Worm (Caenorhabditis elegans) whole organism, L1 larva: ENCODE measurements around the gene K07D4.6.

ENCODE experiments used
- C16A3.4 ChIP-seq: fragments of 150-350 bp; optimal IDR thresholded peaks from 2 replicates; lab custom pipeline; 2014; ENCODE audit warnings: missing biosample characterization, missing genetic modification characterization
- F16B12.6 ChIP-seq: fragments of 150-350 bp; optimal IDR thresholded peaks from 2 replicates; lab custom pipeline; 2014; ENCODE audit warnings: missing biosample characterization, missing genetic modification characterization
- aly-2 ChIP-seq: fragments of 150-350 bp; optimal IDR thresholded peaks from 2 replicates; lab custom pipeline; 2014; ENCODE audit warnings: missing biosample characterization, missing genetic modification characterization
- blmp-1 ChIP-seq: fragments of 150-350 bp; optimal IDR thresholded peaks from 2 replicates; lab custom pipeline; 2014; ENCODE audit warnings: missing biosample characterization, missing genetic modification characterization
- ces-1 ChIP-seq: fragments of 150-350 bp; optimal IDR thresholded peaks from 2 replicates; lab custom pipeline; 2014; ENCODE audit warnings: missing biosample characterization, missing genetic modification reagents, missing genetic modification characterization
- dpl-1 ChIP-seq, 3 experiments: fragments of 150-350 bp in 2 of 3; sonication (generic microtip) in 1 of 3; optimal IDR thresholded peaks; 2 replicates each; lab custom pipeline; 2014 to 2017; ENCODE audit warnings: missing biosample characterization in 3 of 3, missing genetic modification characterization in 3 of 3, missing genetic modification reagents in 3 of 3
- dsc-1 ChIP-seq: sonication (generic microtip); optimal IDR thresholded peaks from 2 replicates; lab custom pipeline; 2016; ENCODE audit warnings: mild to moderate bottlenecking, missing genetic modification characterization, missing compliant biosample characterization
- efl-3 ChIP-seq: fragments of 200-800 bp; sonication (Bioruptor generic); optimal IDR thresholded peaks from 2 replicates; lab custom pipeline; 2018; ENCODE audit warnings: mild to moderate bottlenecking, missing genetic modification characterization, missing compliant biosample characterization
- egl-13 ChIP-seq: sonication (generic microtip); optimal IDR thresholded peaks from 2 replicates; lab custom pipeline; 2016; ENCODE audit warnings: missing genotype, missing genetic modification reagents, missing genetic modification characterization, missing compliant biosample characterization
- egl-27 ChIP-seq, 2 experiments: fragments of 150-350 bp in 1 of 2; sonication (generic microtip); optimal IDR thresholded peaks; 3 replicates each; lab custom pipeline; 2017 to 2018; ENCODE audit warnings: missing biosample characterization in 2 of 2, missing genetic modification characterization in 2 of 2, missing genetic modification reagents in 2 of 2
- elt-2 ChIP-seq: sonication (generic microtip); optimal IDR thresholded peaks from 2 replicates; lab custom pipeline; 2016; ENCODE audit warnings: missing genetic modification characterization, mild to moderate bottlenecking, inconsistent platforms, missing compliant biosample characterization, missing genetic modification reagents
- elt-3 ChIP-seq, 6 experiments: fragments of 150-350 bp in 1 of 6; sonication (generic microtip); optimal IDR thresholded peaks; 2 replicates each; lab custom pipeline; 2017 to 2018; ENCODE audit warnings: missing biosample characterization in 6 of 6, missing genetic modification characterization in 6 of 6, inconsistent platforms in 1 of 6
- fkh-10 ChIP-seq: sonication (generic microtip); optimal IDR thresholded peaks from 2 replicates; lab custom pipeline; 2017; ENCODE audit warnings: missing biosample characterization, missing genetic modification reagents, missing genetic modification characterization
- fkh-4 ChIP-seq: sonication (generic microtip); optimal IDR thresholded peaks from 2 replicates; lab custom pipeline; 2016; ENCODE audit warnings: missing compliant biosample characterization, missing genetic modification characterization, borderline replicate concordance
- grh-1 ChIP-seq: fragments of 200-800 bp; sonication (Bioruptor generic); IDR thresholded peaks from 2 replicates; pipeline ENCODE4 v1.3.6; 2022; ENCODE audit warnings: missing genetic modification reagents, missing genetic modification characterization, missing compliant biosample characterization
- hlh-17 ChIP-seq: fragments of 200-800 bp; sonication (Bioruptor generic); optimal IDR thresholded peaks from 2 replicates; lab custom pipeline; 2018; ENCODE audit warnings: missing genetic modification characterization, mild to moderate bottlenecking, missing compliant biosample characterization, moderate library complexity, borderline replicate concordance
- hlh-4 ChIP-seq: sonication (generic microtip); optimal IDR thresholded peaks from 2 replicates; lab custom pipeline; 2016; ENCODE audit warnings: mild to moderate bottlenecking, missing genetic modification characterization, missing compliant biosample characterization
- irx-1 ChIP-seq: sonication (generic microtip); optimal IDR thresholded peaks from 2 replicates; lab custom pipeline; 2016; ENCODE audit warnings: missing genetic modification characterization, missing compliant biosample characterization
- lin-35 ChIP-seq, 2 experiments: fragments of 150-350 bp; optimal IDR thresholded peaks; 2 replicates each; lab custom pipeline; 2014; ENCODE audit warnings: missing biosample characterization in 2 of 2, missing genetic modification characterization in 2 of 2, missing genetic modification reagents in 2 of 2
- lin-39 ChIP-seq: fragments of 150-350 bp; optimal IDR thresholded peaks from 2 replicates; lab custom pipeline; 2014; ENCODE audit warnings: missing biosample characterization, missing genetic modification reagents, missing genetic modification characterization
- lir-3 ChIP-seq: sonication (generic microtip); optimal IDR thresholded peaks from 2 replicates; lab custom pipeline; 2016; ENCODE audit warnings: mild to moderate bottlenecking, missing genetic modification characterization, moderate library complexity, missing compliant biosample characterization; ENCODE audit not compliant: poor library complexity
- mdl-1 ChIP-seq, 2 experiments: fragments of 150-350 bp; optimal IDR thresholded peaks; 2 replicates each; lab custom pipeline; 2014 to 2017; ENCODE audit warnings: missing biosample characterization in 2 of 2, missing genetic modification characterization in 2 of 2, inconsistent platforms in 1 of 2
- mep-1 ChIP-seq: fragments of 150-350 bp; optimal IDR thresholded peaks from 2 replicates; lab custom pipeline; 2014; ENCODE audit warnings: missing biosample characterization, missing genetic modification characterization
- nhr-12 ChIP-seq: sonication (generic microtip); optimal IDR thresholded peaks from 2 replicates; lab custom pipeline; 2017; ENCODE audit warnings: missing biosample characterization, missing genetic modification characterization
- nhr-19 ChIP-seq: fragments of 200-800 bp; sonication (Bioruptor generic); conservative IDR thresholded peaks from 2 replicates; pipeline ENCODE4 v1.3.6; 2022; ENCODE audit warnings: missing genetic modification characterization, missing compliant biosample characterization
- nhr-20 ChIP-seq: sonication (generic microtip); optimal IDR thresholded peaks from 2 replicates; lab custom pipeline; 2016; ENCODE audit warnings: mild to moderate bottlenecking, missing genetic modification characterization, missing compliant biosample characterization
- nhr-237 ChIP-seq: fragments of 150-350 bp; optimal IDR thresholded peaks from 2 replicates; lab custom pipeline; 2014; ENCODE audit warnings: missing biosample characterization, missing genetic modification characterization
- nhr-76 ChIP-seq: sonication (generic microtip); optimal IDR thresholded peaks from 2 replicates; lab custom pipeline; 2017; ENCODE audit warnings: missing biosample characterization, missing genetic modification characterization
- nhr-90 ChIP-seq: sonication (generic microtip); optimal IDR thresholded peaks from 2 replicates; lab custom pipeline; 2016; ENCODE audit warnings: mild to moderate bottlenecking, missing genetic modification characterization, missing compliant biosample characterization; ENCODE audit not compliant: poor library complexity
- pqm-1 ChIP-seq: sonication (generic microtip); optimal IDR thresholded peaks from 3 replicates; lab custom pipeline; 2017; ENCODE audit warnings: missing biosample characterization, missing genetic modification characterization
- skn-1 ChIP-seq: fragments of 150-350 bp; optimal IDR thresholded peaks from 2 replicates; lab custom pipeline; 2014; ENCODE audit warnings: missing biosample characterization, missing genetic modification characterization
- sptf-1 ChIP-seq: fragments of 150-350 bp; optimal IDR thresholded peaks from 2 replicates; lab custom pipeline; 2014; ENCODE audit warnings: missing biosample characterization, missing genetic modification characterization
- tbx-2 ChIP-seq: sonication (generic microtip); optimal IDR thresholded peaks from 2 replicates; lab custom pipeline; 2016; ENCODE audit warnings: missing genetic modification characterization, missing compliant biosample characterization
- unc-30 ChIP-seq: sonication (generic microtip); optimal IDR thresholded peaks from 2 replicates; lab custom pipeline; 2017; ENCODE audit warnings: missing biosample characterization, missing genetic modification characterization
- unc-62 ChIP-seq: fragments of 150-350 bp; optimal IDR thresholded peaks from 2 replicates; lab custom pipeline; 2014; ENCODE audit warnings: missing biosample characterization, missing genetic modification reagents, missing genetic modification characterization
- zag-1 ChIP-seq: fragments of 150-350 bp; optimal IDR thresholded peaks from 2 replicates; lab custom pipeline; 2014; ENCODE audit warnings: missing biosample characterization, missing genetic modification characterization
- ztf-11 ChIP-seq, 2 experiments: sonication (generic microtip); optimal IDR thresholded peaks; 2 replicates each; lab custom pipeline; 2016 to 2017; ENCODE audit warnings: missing genetic modification characterization in 2 of 2, missing biosample characterization in 1 of 2, missing compliant biosample characterization in 1 of 2
- ztf-4 ChIP-seq: fragments of 150-350 bp; optimal IDR thresholded peaks from 2 replicates; lab custom pipeline; 2014; ENCODE audit warnings: missing biosample characterization, missing genetic modification characterization

The K07D4.6 gene

DNA sequence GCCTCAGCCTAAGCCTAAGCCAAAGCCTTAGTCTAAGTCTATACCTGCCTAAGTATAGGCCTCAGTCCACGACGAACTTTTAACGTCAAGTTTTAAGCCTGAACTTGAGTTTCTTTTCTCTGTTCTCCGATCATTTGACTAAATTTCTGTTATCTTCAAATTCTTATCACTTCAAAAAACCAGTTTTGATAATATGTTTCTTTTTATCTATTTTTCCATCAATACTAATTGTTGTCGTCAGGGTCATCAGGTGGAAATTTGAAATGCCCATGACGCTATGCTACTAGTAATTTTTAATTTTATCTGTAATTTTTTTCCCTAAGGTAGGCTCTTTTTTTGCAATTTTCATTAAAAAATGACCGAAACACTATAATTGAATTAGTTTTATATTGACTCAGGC, 7.0 kb downstream of the K07D4.6 start:
- TF ChIP-seq ztf-11 (tag; optimal IDR thresholded peaks at IDR 0.05; lab: Kevin White, UChicago), result no peak
- no peak for TF ChIP-seq efl-3 (GFP tag; lab: Kevin White, UChicago)
- TF ChIP-seq dpl-1 (GFP tag; optimal IDR thresholded peaks at IDR 0.05; lab: Kevin White, UChicago), result no peak
- no peak for TF ChIP-seq nhr-76 (tag; lab: Kevin White, UChicago)
- no peak for TF ChIP-seq nhr-90 (tag; lab: Kevin White, UChicago)
- TF ChIP-seq hlh-17 (GFP tag; lab: Kevin White, UChicago), result no peak
- TF ChIP-seq tbx-2 (tag; lab: Kevin White, UChicago), result no peak
- no peak for TF ChIP-seq zag-1 (tag; lab: Kevin White, UChicago)
- peak in 1 of 6 experiments; percentile 70 for TF ChIP-seq elt-3 (tag; optimal IDR thresholded peaks at IDR 0.05; lab: Kevin White, UChicago)
- no peak for TF ChIP-seq grh-1 (GFP tag; lab: Robert Waterston, UW)
- no peak for TF ChIP-seq nhr-237 (tag; lab: Kevin White, UChicago)
- TF ChIP-seq elt-2, result peak; percentile 68
- no peak for TF ChIP-seq nhr-12 (tag; lab: Kevin White, UChicago)
- no peak for TF ChIP-seq nhr-19 (GFP tag; lab: Robert Waterston, UW)
- no peak for TF ChIP-seq ztf-4 (tag; lab: Kevin White, UChicago)
- no peak for TF ChIP-seq F16B12.6 (tag; lab: Kevin White, UChicago)
- no peak for TF ChIP-seq ces-1
- TF ChIP-seq unc-62, result no peak
- TF ChIP-seq irx-1 (tag; lab: Kevin White, UChicago), result no peak
- peak; percentile 2 for TF ChIP-seq nhr-20 (tag; lab: Kevin White, UChicago)
- no peak for TF ChIP-seq lin-39 (tag; lab: Kevin White, UChicago)
- TF ChIP-seq fkh-10 (GFP tag; lab: Kevin White, UChicago), result no peak
- no peak for TF ChIP-seq aly-2
- no peak for TF ChIP-seq egl-27 (tag; optimal IDR thresholded peaks at IDR 0.05; lab: Kevin White, UChicago)
- no peak for TF ChIP-seq pqm-1 (tag; lab: Kevin White, UChicago)
- TF ChIP-seq sptf-1 (tag; lab: Kevin White, UChicago), result no peak

- no peak for TF ChIP-seq lin-35 (GFP tag; optimal IDR thresholded peaks at IDR 0.05; lab: Kevin White, UChicago)
- no peak for TF ChIP-seq dsc-1 (tag; lab: Kevin White, UChicago)
- no peak for TF ChIP-seq mdl-1 (tag; optimal IDR thresholded peaks at IDR 0.05; lab: Kevin White, UChicago)
- TF ChIP-seq irx-1 (tag; lab: Kevin White, UChicago), result no peak
- no peak for TF ChIP-seq C16A3.4 (tag; lab: Kevin White, UChicago)
- no peak for TF ChIP-seq unc-30 (tag; lab: Kevin White, UChicago)
- no peak for TF ChIP-seq fkh-4
- no peak for TF ChIP-seq egl-13
- no peak for TF ChIP-seq hlh-4 (tag; lab: Kevin White, UChicago)
- no peak for TF ChIP-seq elt-2
- TF ChIP-seq nhr-237 (tag; lab: Kevin White, UChicago), result no peak
- no peak for TF ChIP-seq blmp-1 (tag; lab: Kevin White, UChicago)
- TF ChIP-seq mep-1 (tag; lab: Kevin White, UChicago), result no peak
Measured at ce11 chrII:4007972-4008371, 10.5 kb downstream of the K07D4.6 start.

DNA sequence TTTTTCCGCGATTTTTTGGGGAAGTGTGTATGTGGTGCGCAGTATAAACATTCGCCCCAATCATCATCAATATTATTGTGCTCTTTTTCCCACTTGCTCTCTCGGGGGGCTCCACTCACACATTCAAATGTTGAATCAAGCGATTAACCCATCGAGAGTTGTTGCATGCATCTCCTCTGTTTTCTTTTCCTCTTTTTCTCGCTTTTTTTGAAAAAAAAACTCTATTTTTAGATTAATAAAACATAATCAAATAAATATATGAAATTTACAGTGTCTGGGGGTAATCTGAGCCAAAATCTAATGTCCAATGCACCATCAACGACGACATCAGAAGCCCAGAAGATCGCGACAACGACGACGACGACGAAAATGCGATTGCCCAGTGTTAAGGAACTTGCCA, 13.9 kb downstream of the K07D4.6 start, which contains the start of gene ephx-1:
ephx-1 (plus strand) TSS at position 301 of the 400 bp plus-strand sequence.
- TF ChIP-seq zag-1 (tag; lab: Kevin White, UChicago), result no peak
- TF ChIP-seq skn-1 (tag; lab: Kevin White, UChicago), result no peak
- TF ChIP-seq lir-3 (tag; lab: Kevin White, UChicago), result no peak
- TF ChIP-seq, all 84 proteins: peak for 0
